Worm (Caenorhabditis elegans): ENCODE measurements around the gene Y19D2B.2.

DNA sequence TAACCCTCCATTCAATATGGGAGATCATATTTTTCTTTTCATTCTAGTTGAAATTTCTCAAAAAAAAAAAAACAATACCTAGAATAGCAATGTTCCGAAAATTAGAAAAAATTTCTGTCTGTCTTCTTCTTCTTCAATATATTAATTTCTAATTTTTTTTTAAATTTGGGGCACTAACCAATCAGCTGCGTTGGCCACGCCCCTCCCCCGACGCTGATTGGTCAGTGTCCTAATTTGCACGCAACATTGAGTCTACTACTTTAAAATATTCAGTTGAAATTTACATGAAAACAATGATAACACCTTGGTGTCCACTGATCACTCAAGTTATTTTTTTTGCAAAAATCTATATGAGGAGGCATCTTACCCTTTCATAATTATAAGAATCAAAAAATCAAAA lies 28.1 kb upstream of the Y19D2B.2 start:
- TF ChIP-seq lin-15B (tag; optimal IDR thresholded peaks at IDR 0.05) (no peak), hpl-2 (GFP tag; optimal IDR thresholded peaks at IDR 0.05) (no peak), nhr-85 (tag) (no peak), zag-1 (tag; optimal IDR thresholded peaks at IDR 0.05) (no peak), nhr-237 (tag; optimal IDR thresholded peaks at IDR 0.05) (no peak), elt-3 (tag; optimal IDR thresholded peaks at IDR 0.05) (no peak), nhr-12 (tag; optimal IDR thresholded peaks at IDR 0.05) (no peak), alr-1 (tag; optimal IDR thresholded peaks at IDR 0.05; ENCODE audit: borderline replicate concordance) (no peak), aha-1 (tag; optimal IDR thresholded peaks at IDR 0.05) (no peak), ceh-82 (tag; optimal IDR thresholded peaks at IDR 0.05) (no peak), snpc-4 (tag; optimal IDR thresholded peaks at IDR 0.05) (no peak)
